Worm (Caenorhabditis elegans) whole organism, early embryonic: ENCODE data around the gene pus-1.

Source experiments
- B0310.2 ChIP-seq: sonication (generic microtip); optimal IDR thresholded peaks from 2 replicates; lab custom pipeline; 2016; ENCODE audit warnings: mild to moderate bottlenecking, missing genetic modification characterization, missing compliant biosample characterization
- aly-1 ChIP-seq: sonication (generic microtip); optimal IDR thresholded peaks from 2 replicates; lab custom pipeline; 2016; ENCODE audit warnings: missing genetic modification characterization, missing compliant biosample characterization
- ama-1 ChIP-seq: fragments of 150-350 bp; optimal IDR thresholded peaks from 2 replicates; lab custom pipeline; 2014
- ets-7 ChIP-seq: sonication (generic microtip); optimal IDR thresholded peaks from 2 replicates; lab custom pipeline; 2016; ENCODE audit warnings: missing genotype, missing genetic modification characterization, missing compliant biosample characterization
- flt-1 ChIP-seq: fragments of 200-800 bp; sonication (Bioruptor generic); IDR thresholded peaks from 2 replicates; pipeline ENCODE4 v1.3.6; 2022; ENCODE audit warnings: missing genetic modification characterization, missing compliant biosample characterization
- hmbx-1 ChIP-seq: sonication (generic microtip); optimal IDR thresholded peaks from 2 replicates; lab custom pipeline; 2016; ENCODE audit warnings: mild to moderate bottlenecking, missing genetic modification characterization, missing compliant biosample characterization
- hmg-4 ChIP-seq: fragments of 200-800 bp; sonication (Bioruptor generic); optimal IDR thresholded peaks from 2 replicates; lab custom pipeline; 2018; ENCODE audit warnings: mild to moderate bottlenecking, missing genetic modification characterization, missing compliant biosample characterization
- tbx-37 ChIP-seq: fragments of 200-800 bp; sonication (Bioruptor generic); conservative IDR thresholded peaks from 2 replicates; pipeline ENCODE4 v1.3.6; 2022; ENCODE audit warnings: missing genetic modification reagents, missing genetic modification characterization, missing compliant biosample characterization
- tra-4 ChIP-seq: sonication (generic microtip); optimal IDR thresholded peaks from 2 replicates; lab custom pipeline; 2017; ENCODE audit warnings: missing genetic modification characterization, missing compliant biosample characterization

- TF ChIP-seq ama-1 (lab: Kevin White, UChicago) (no peak), tra-4 (tag; lab: Kevin White, UChicago) (no peak), ets-7 (tag; lab: Kevin White, UChicago) (no peak), tbx-37 (GFP tag; lab: Robert Waterston, UW) (no peak), flt-1 (GFP tag; lab: Robert Waterston, UW) (no peak), hmg-4 (GFP tag; lab: Kevin White, UChicago) (no peak), B0310.2 (no peak), aly-1 (no peak), hmbx-1 (tag; lab: Kevin White, UChicago) (no peak)
Measured at ce11 chrV:16829396-16829795, 34.6 kb upstream of the pus-1 start, which contains the start of gene srh-214.
